Worm (Caenorhabditis elegans) whole organism, L3 larva: ENCODE results near the gene C06A1.3.

Experiments used
- R02D3.7 ChIP-seq: fragments of 150-350 bp; optimal IDR thresholded peaks from 2 replicates; lab custom pipeline; 2014; ENCODE audit warnings: missing biosample characterization, missing genetic modification characterization
- aly-2 ChIP-seq: fragments of 150-350 bp; optimal IDR thresholded peaks from 2 replicates; lab custom pipeline; 2014; ENCODE audit warnings: missing biosample characterization, missing genetic modification characterization
- ceh-82 ChIP-seq: fragments of 150-350 bp; optimal IDR thresholded peaks from 2 replicates; lab custom pipeline; 2014; ENCODE audit warnings: missing biosample characterization, missing genetic modification characterization
- egl-27 ChIP-seq: sonication (generic microtip); optimal IDR thresholded peaks from 4 replicates; lab custom pipeline; 2017; ENCODE audit warnings: missing biosample characterization, missing genetic modification reagents, missing genetic modification characterization
- fos-1 ChIP-seq: fragments of 150-350 bp; optimal IDR thresholded peaks from 2 replicates; lab custom pipeline; 2014; ENCODE audit warnings: missing biosample characterization, missing genetic modification characterization
- nfya-1 ChIP-seq: sonication (generic microtip); optimal IDR thresholded peaks from 2 replicates; lab custom pipeline; 2017; ENCODE audit warnings: missing genetic modification characterization, mild to moderate bottlenecking, missing compliant biosample characterization, antibody characterized with exemption, moderate library complexity; ENCODE audit not compliant: insufficient read depth
- nhr-23 ChIP-seq: fragments of 150-350 bp; optimal IDR thresholded peaks from 2 replicates; lab custom pipeline; 2014; ENCODE audit warnings: missing biosample characterization, missing genetic modification reagents, missing genetic modification characterization
- nhr-28 ChIP-seq: fragments of 150-350 bp; optimal IDR thresholded peaks from 2 replicates; lab custom pipeline; 2014; ENCODE audit warnings: missing biosample characterization, missing genetic modification characterization
- nhr-77 ChIP-seq: fragments of 150-350 bp; optimal IDR thresholded peaks from 2 replicates; lab custom pipeline; 2014; ENCODE audit warnings: missing biosample characterization, missing genetic modification characterization
- skn-1 ChIP-seq: fragments of 150-350 bp; optimal IDR thresholded peaks from 2 replicates; lab custom pipeline; 2014; ENCODE audit warnings: missing biosample characterization, missing genetic modification characterization
- snpc-4 ChIP-seq: fragments of 150-350 bp; optimal IDR thresholded peaks from 2 replicates; lab custom pipeline; 2014; ENCODE audit warnings: missing biosample characterization, missing genetic modification characterization
- tbx-2 ChIP-seq: sonication (generic microtip); optimal IDR thresholded peaks from 2 replicates; lab custom pipeline; 2016; ENCODE audit warnings: mild to moderate bottlenecking, missing genetic modification characterization, missing compliant biosample characterization
- unc-62 ChIP-seq: fragments of 150-350 bp; sonication (generic microtip); optimal IDR thresholded peaks from 4 replicates; lab custom pipeline; 2014; ENCODE audit warnings: missing biosample characterization, missing genetic modification reagents, missing genetic modification characterization
- ztf-11 ChIP-seq: fragments of 150-350 bp; optimal IDR thresholded peaks from 2 replicates; lab custom pipeline; 2014; ENCODE audit warnings: missing biosample characterization, missing genetic modification characterization

- TF ChIP-seq nfya-1 (tag; lab: Kevin White, UChicago) (no peak), skn-1 (tag; lab: Kevin White, UChicago) (no peak), tbx-2 (tag; lab: Kevin White, UChicago) (no peak), nhr-77 (tag; lab: Kevin White, UChicago) (no peak), R02D3.7 (no peak), egl-27 (tag; lab: Kevin White, UChicago) (no peak), snpc-4 (tag; lab: Kevin White, UChicago) (no peak), ceh-82 (tag; lab: Kevin White, UChicago) (no peak), ztf-11 (tag; lab: Kevin White, UChicago) (no peak), fos-1 (tag; lab: Kevin White, UChicago) (no peak), nhr-28 (tag; lab: Kevin White, UChicago) (no peak), aly-2 (no peak), nhr-23 (tag; lab: Kevin White, UChicago) (no peak), unc-62 (no peak)
These were observed 7.6 kb downstream of the C06A1.3 start, which contains the start of gene dohh-1 for ce11 chrII:10579655-10580054.
